Fruit fly (Drosophila melanogaster) whole organism, embryonic: Measurements from ENCODE around the gene BRWD3.
A peak's percentile ranks its signal among the peaks of the same experiment; 100 is the strongest.

Source experiments
- Aef1 ChIP-seq: fragments of 200-800 bp; sonication (Bioruptor generic); IDR thresholded peaks from 3 replicates; pipeline ENCODE4 v1.3.6; 2022; ENCODE audit warnings: missing biosample characterization, missing genetic modification characterization
- CG10267 ChIP-seq: fragments of 200-800 bp; sonication (Bioruptor generic); optimal IDR thresholded peaks from 2 replicates; lab custom pipeline; 2018; ENCODE audit warnings: missing biosample characterization, mild to moderate bottlenecking, missing genetic modification characterization, moderate library complexity
- CG10979 ChIP-seq: fragments of 200-800 bp; sonication (Bioruptor generic); optimal IDR thresholded peaks from 2 replicates; lab custom pipeline; 2018; ENCODE audit warnings: missing biosample characterization, mild to moderate bottlenecking, missing genetic modification characterization, moderate library complexity
- CG12744 ChIP-seq: fragments of 200-800 bp; sonication (Bioruptor generic); optimal IDR thresholded peaks from 2 replicates; lab custom pipeline; 2016; ENCODE audit warnings: missing biosample characterization, missing genetic modification characterization
- CG14050 ChIP-seq: fragments of 200-800 bp; sonication (Bioruptor generic); IDR thresholded peaks from 3 replicates; pipeline ENCODE4 v1.3.6; 2022; ENCODE audit warnings: missing biosample characterization, missing genetic modification characterization
- CG14710 ChIP-seq: fragments of 200-800 bp; sonication (Bioruptor generic); optimal IDR thresholded peaks from 3 replicates; lab custom pipeline; 2019; ENCODE audit warnings: missing biosample characterization, mild to moderate bottlenecking, missing genetic modification characterization, moderate library complexity
- CG17359 ChIP-seq: fragments of 200-800 bp; sonication (Bioruptor generic); optimal IDR thresholded peaks from 3 replicates; lab custom pipeline; 2018; ENCODE audit warnings: missing biosample characterization, mild to moderate bottlenecking, missing genetic modification characterization, moderate library complexity
- CG2199 ChIP-seq: fragments of 200-800 bp; sonication (Bioruptor generic); IDR thresholded peaks from 3 replicates; pipeline ENCODE4 v1.3.6; 2022; ENCODE audit warnings: missing biosample characterization, missing genetic modification characterization
- CG30020 ChIP-seq: fragments of 200-800 bp; optimal IDR thresholded peaks from 2 replicates; lab custom pipeline; 2019; ENCODE audit warnings: missing biosample characterization, mild to moderate bottlenecking, missing genetic modification characterization, moderate library complexity
- CG42726 ChIP-seq: fragments of 200-800 bp; sonication (Bioruptor generic); IDR thresholded peaks from 2 replicates; pipeline ENCODE4 v1.3.6; 2022; ENCODE audit warnings: missing biosample characterization, missing genetic modification characterization; ENCODE audit not compliant: partially characterized antibody
- CG4404 ChIP-seq: fragments of 200-800 bp; sonication (Bioruptor generic); IDR thresholded peaks from 2 replicates; pipeline ENCODE4 v1.3.6; 2022; ENCODE audit warnings: missing biosample characterization, missing genetic modification characterization
- CG7963 ChIP-seq: fragments of 200-800 bp; sonication (Bioruptor generic); IDR thresholded peaks from 3 replicates; pipeline ENCODE4 v1.3.6; 2022; ENCODE audit warnings: missing biosample characterization, missing genetic modification characterization; ENCODE audit not compliant: partially characterized antibody
- CG9609 ChIP-seq: fragments of 200-800 bp; sonication (Bioruptor generic); optimal IDR thresholded peaks from 3 replicates; lab custom pipeline; 2016; ENCODE audit warnings: missing biosample characterization, missing genetic modification characterization
- CG9876 ChIP-seq: fragments of 200-800 bp; sonication (Bioruptor generic); optimal IDR thresholded peaks from 2 replicates; lab custom pipeline; 2016; ENCODE audit warnings: missing biosample characterization, missing genetic modification characterization
- Dek ChIP-seq: fragments of 200-800 bp; sonication (Bioruptor generic); optimal IDR thresholded peaks from 3 replicates; lab custom pipeline; 2019; ENCODE audit warnings: missing biosample characterization, mild to moderate bottlenecking, missing genetic modification characterization, moderate library complexity
- Gsc ChIP-seq: fragments of 200-800 bp; sonication (Bioruptor generic); IDR thresholded peaks from 2 replicates; pipeline ENCODE4 v1.3.6; 2022; ENCODE audit warnings: missing biosample characterization, missing genetic modification characterization
- Hey ChIP-seq: fragments of 200-800 bp; sonication (Bioruptor generic); optimal IDR thresholded peaks from 3 replicates; lab custom pipeline; 2018; ENCODE audit warnings: missing biosample characterization, mild to moderate bottlenecking, missing genetic modification characterization
- MBD-R2 ChIP-seq: fragments of 200-800 bp; sonication (Bioruptor generic); IDR thresholded peaks from 2 replicates; pipeline ENCODE4 v1.3.6; 2022; ENCODE audit warnings: missing biosample characterization, missing genetic modification characterization
- Mes4 ChIP-seq: fragments of 200-800 bp; sonication (Bioruptor generic); optimal IDR thresholded peaks from 2 replicates; lab custom pipeline; 2016; ENCODE audit warnings: missing biosample characterization, missing genetic modification characterization
- Neu2 ChIP-seq: fragments of 200-800 bp; sonication (Bioruptor generic); optimal IDR thresholded peaks from 3 replicates; lab custom pipeline; 2016; ENCODE audit warnings: missing biosample characterization, missing genetic modification characterization, borderline replicate concordance
- NfI ChIP-seq: fragments of 200-800 bp; sonication (Bioruptor generic); optimal IDR thresholded peaks from 3 replicates; lab custom pipeline; 2018; ENCODE audit warnings: missing biosample characterization, mild to moderate bottlenecking, missing genetic modification characterization, moderate library complexity
- Oli ChIP-seq: fragments of 200-800 bp; sonication (Bioruptor generic); optimal IDR thresholded peaks from 2 replicates; lab custom pipeline; 2018; ENCODE audit warnings: missing biosample characterization, mild to moderate bottlenecking, missing genetic modification characterization, moderate library complexity
- PHDP ChIP-seq: fragments of 200-800 bp; sonication (Bioruptor generic); optimal IDR thresholded peaks from 3 replicates; lab custom pipeline; 2018; ENCODE audit warnings: missing biosample characterization, mild to moderate bottlenecking, missing genetic modification characterization, moderate library complexity
- Trl ChIP-seq, 3 experiments: fragments of >200 bp in 2 of 3; fragments of 200-800 bp in 1 of 3; sonication (Bioruptor generic) in 1 of 3; optimal IDR thresholded peaks; 2 replicates in 1 of 3; 3 replicates in 2 of 3; lab custom pipeline; 2016 to 2017; ENCODE audit warnings: missing biosample characterization in 1 of 3, missing genetic modification characterization in 1 of 3
- Usf ChIP-seq: fragments of 200-800 bp; sonication (Bioruptor generic); optimal IDR thresholded peaks from 2 replicates; lab custom pipeline; 2017; ENCODE audit warnings: missing genotype, missing biosample characterization, missing genetic modification characterization
- ash1 ChIP-seq: fragments of 200-800 bp; sonication (Bioruptor generic); optimal IDR thresholded peaks from 2 replicates; lab custom pipeline; 2018; ENCODE audit warnings: missing biosample characterization, mild to moderate bottlenecking, missing genetic modification characterization
- bigmax ChIP-seq: fragments of 200-800 bp; sonication (Bioruptor generic); optimal IDR thresholded peaks from 2 replicates; lab custom pipeline; 2018; ENCODE audit warnings: missing biosample characterization, mild to moderate bottlenecking, missing genetic modification characterization
- cg ChIP-seq: fragments of 200-800 bp; sonication (Bioruptor generic); optimal IDR thresholded peaks from 3 replicates; lab custom pipeline; 2019; ENCODE audit warnings: missing biosample characterization, mild to moderate bottlenecking, missing genetic modification characterization, moderate library complexity
- crp ChIP-seq, 2 experiments: fragments of 200-800 bp; sonication (Bioruptor generic); optimal IDR thresholded peaks; 2 replicates in 1 of 2; 3 replicates in 1 of 2; lab custom pipeline; 2017; ENCODE audit warnings: missing biosample characterization in 2 of 2, missing genetic modification characterization in 2 of 2, mild to moderate bottlenecking in 1 of 2, moderate library complexity in 1 of 2
- dysf ChIP-seq: fragments of 200-800 bp; sonication (Bioruptor generic); IDR thresholded peaks from 3 replicates; pipeline ENCODE4 v1.3.6; 2022; ENCODE audit warnings: missing biosample characterization, missing genetic modification characterization
- emc ChIP-seq: fragments of 200-800 bp; sonication (Bioruptor generic); optimal IDR thresholded peaks from 2 replicates; lab custom pipeline; 2016; ENCODE audit warnings: missing biosample characterization, missing genetic modification characterization
- eve ChIP-seq, 2 experiments: fragments of >200 bp; optimal IDR thresholded peaks; 2 replicates each; lab custom pipeline; 2017; ENCODE audit warnings: missing biosample characterization in 2 of 2, missing genetic modification characterization in 2 of 2
- ewg ChIP-seq: fragments of 200-800 bp; sonication (Bioruptor generic); optimal IDR thresholded peaks from 3 replicates; lab custom pipeline; 2017; ENCODE audit warnings: mild to moderate bottlenecking, missing biosample characterization, missing genetic modification reagents, missing genetic modification characterization
- gt ChIP-seq: fragments of 200-800 bp; sonication (Bioruptor generic); IDR thresholded peaks from 2 replicates; pipeline ENCODE4 v1.3.6; 2022; ENCODE audit warnings: missing biosample characterization, missing genetic modification characterization
- her ChIP-seq: fragments of 200-800 bp; sonication (Bioruptor generic); optimal IDR thresholded peaks from 2 replicates; lab custom pipeline; 2016; ENCODE audit warnings: missing biosample characterization, missing genetic modification characterization
- ind ChIP-seq: fragments of 200-800 bp; sonication (Bioruptor generic); optimal IDR thresholded peaks from 3 replicates; lab custom pipeline; 2016; ENCODE audit warnings: missing biosample characterization, missing genetic modification characterization
- inv ChIP-seq: fragments of 200-800 bp; sonication (Bioruptor generic); IDR thresholded peaks from 2 replicates; pipeline ENCODE4 v1.3.6; 2022; ENCODE audit warnings: missing biosample characterization, missing genetic modification characterization; ENCODE audit not compliant: partially characterized antibody
- luna ChIP-seq: fragments of 200-800 bp; sonication (Bioruptor generic); optimal IDR thresholded peaks from 2 replicates; lab custom pipeline; 2016; ENCODE audit warnings: missing biosample characterization, missing genetic modification characterization
- org-1 ChIP-seq: fragments of 200-800 bp; sonication (Bioruptor generic); optimal IDR thresholded peaks from 2 replicates; lab custom pipeline; 2017; ENCODE audit warnings: missing biosample characterization, missing genetic modification characterization
- pb ChIP-seq: fragments of 200-800 bp; sonication (Bioruptor generic); optimal IDR thresholded peaks from 3 replicates; lab custom pipeline; 2016; ENCODE audit warnings: missing biosample characterization, missing genetic modification characterization
- pros ChIP-seq: fragments of 200-800 bp; sonication (Bioruptor generic); optimal IDR thresholded peaks from 3 replicates; lab custom pipeline; 2019; ENCODE audit warnings: missing biosample characterization, mild to moderate bottlenecking, missing genetic modification characterization, moderate library complexity
- repo ChIP-seq: fragments of 200-800 bp; sonication (Bioruptor generic); optimal IDR thresholded peaks from 2 replicates; lab custom pipeline; 2016; ENCODE audit warnings: missing biosample characterization, missing genetic modification characterization
- rib ChIP-seq: fragments of 200-800 bp; sonication (Bioruptor generic); IDR thresholded peaks from 2 replicates; pipeline ENCODE4 v1.3.6; 2022; ENCODE audit warnings: missing biosample characterization, missing genetic modification characterization
- scrt ChIP-seq: fragments of 200-800 bp; sonication (Bioruptor generic); optimal IDR thresholded peaks from 2 replicates; lab custom pipeline; 2018; ENCODE audit warnings: missing biosample characterization, mild to moderate bottlenecking, missing genetic modification characterization, moderate library complexity
- trh ChIP-seq: fragments of 200-800 bp; sonication (Bioruptor generic); optimal IDR thresholded peaks from 2 replicates; lab custom pipeline; 2016; ENCODE audit warnings: missing biosample characterization, missing genetic modification characterization
- tx ChIP-seq: fragments of 200-800 bp; sonication (Bioruptor generic); optimal IDR thresholded peaks from 2 replicates; lab custom pipeline; 2016; ENCODE audit warnings: missing biosample characterization, missing genetic modification characterization
- wdn ChIP-seq: fragments of 200-800 bp; sonication (Bioruptor generic); IDR thresholded peaks from 2 replicates; pipeline ENCODE4 v1.3.6; 2022; ENCODE audit warnings: missing biosample characterization, missing genetic modification characterization
- zen2 ChIP-seq: fragments of 200-800 bp; sonication (Bioruptor generic); IDR thresholded peaks from 3 replicates; pipeline ENCODE4 v1.3.6; 2022; ENCODE audit warnings: missing biosample characterization, missing genetic modification characterization; ENCODE audit not compliant: partially characterized antibody
- zfh2 ChIP-seq: fragments of 200-800 bp; sonication (Bioruptor generic); optimal IDR thresholded peaks from 2 replicates; lab custom pipeline; 2016; ENCODE audit warnings: missing biosample characterization, missing genetic modification characterization

The BRWD3 gene

dm6 chr3R:24333182-24333808, 14.5 kb downstream of the BRWD3 start, which contains the start of the genes Rrp5 and Dis3 (continued):
- TF ChIP-seq eve (GFP tag; optimal IDR thresholded peaks at IDR 0.05; lab: Kevin White, UChicago) (no peak), Oli (tag; lab: Kevin White, UChicago) (no peak), trh (GFP tag; lab: Kevin White, UChicago) (no peak), ind (no peak), Mes4 (GFP tag; lab: Kevin White, UChicago) (no peak), gt (no peak), ewg (no peak), CG10267 (tag; lab: Kevin White, UChicago) (no peak), pros (no peak), cg (GFP tag; lab: Kevin White, UChicago) (no peak), scrt (GFP tag; lab: Kevin White, UChicago) (no peak), bigmax (GFP tag; lab: Kevin White, UChicago) (peak; percentile 29), CG7963 (GFP tag; lab: Robert Waterston, UW) (no peak), zfh2 (GFP tag; lab: Kevin White, UChicago) (peak; percentile 51), CG10979 (peak; percentile 55), luna (GFP tag; lab: Kevin White, UChicago) (no peak), her (GFP tag; lab: Kevin White, UChicago) (peak; percentile 96), org-1 (GFP tag; lab: Kevin White, UChicago) (no peak), CG4404 (GFP tag; lab: Robert Waterston, UW) (no peak), zen2 (GFP tag; lab: Robert Waterston, UW) (no peak), CG14050 (GFP tag; lab: Robert Waterston, UW) (no peak), CG12744 (GFP tag; lab: Kevin White, UChicago) (no peak), PHDP (tag; lab: Kevin White, UChicago) (no peak), MBD-R2 (peak; percentile 99), rib (GFP tag; lab: Robert Waterston, UW) (no peak), CG30020 (tag; lab: Kevin White, UChicago) (peak; percentile 94), dysf (GFP tag; lab: Robert Waterston, UW) (peak; percentile 47; the same call in 2 of the 3 replicates), Trl (optimal IDR thresholded peaks at IDR 0.05; lab: Kevin White, UChicago) (no peak), Trl (GFP tag; optimal IDR thresholded peaks at IDR 0.05; lab: Kevin White, UChicago) (no peak), Aef1 (GFP tag; lab: Robert Waterston, UW) (no peak), CG9609 (peak; percentile 65), CG9876 (GFP tag; lab: Kevin White, UChicago) (peak; percentile 57), Dek (no peak), wdn (0 out of 2 replicates have a peak, but pooled peaks have one; percentile 38), CG42726 (GFP tag; lab: Robert Waterston, UW) (0 out of 2 replicates have a peak, but pooled peaks have one; percentile 65), CG14710 (no peak), repo (GFP tag; lab: Kevin White, UChicago) (no peak), tx (peak; percentile 17), Hey (no peak), CG17359 (tag; lab: Kevin White, UChicago) (no peak), inv (GFP tag; lab: Robert Waterston, UW) (no peak; the same call in 1 of the 2 replicates), emc (GFP tag; lab: Kevin White, UChicago) (peak; percentile 18), CG2199 (GFP tag; lab: Robert Waterston, UW) (no peak; the same call in 2 of the 3 replicates), Gsc (GFP tag; lab: Robert Waterston, UW) (no peak), ash1 (GFP tag; lab: Kevin White, UChicago) (no peak), NfI (GFP tag; lab: Kevin White, UChicago) (no peak), Usf (GFP tag; lab: Kevin White, UChicago) (no peak), Neu2 (GFP tag; lab: Kevin White, UChicago) (no peak), pb (GFP tag; lab: Kevin White, UChicago) (no peak), crp (GFP tag; optimal IDR thresholded peaks at IDR 0.05; lab: Kevin White, UChicago) (peak in 1 of 2 experiments; percentile 66)
